Worm (Caenorhabditis elegans): ENCODE results near the gene C14C10.5.

ce11 chrV:12596196-12596595, 3.8 kb upstream of the C14C10.5 start, which contains the start of gene mma-1:
- no peak for TF ChIP-seq dao-5 (tag; optimal IDR thresholded peaks at IDR 0.05)
- no peak for TF ChIP-seq him-1 (tag; optimal IDR thresholded peaks at IDR 0.05)
- no peak for TF ChIP-seq W03F9.2 (tag; optimal IDR thresholded peaks at IDR 0.05)

Measured in whole organism, L4/young adult.